Worm (Caenorhabditis elegans): ENCODE measurements around the gene Y7A5A.3.

Y7A5A.3 gene

DNA sequence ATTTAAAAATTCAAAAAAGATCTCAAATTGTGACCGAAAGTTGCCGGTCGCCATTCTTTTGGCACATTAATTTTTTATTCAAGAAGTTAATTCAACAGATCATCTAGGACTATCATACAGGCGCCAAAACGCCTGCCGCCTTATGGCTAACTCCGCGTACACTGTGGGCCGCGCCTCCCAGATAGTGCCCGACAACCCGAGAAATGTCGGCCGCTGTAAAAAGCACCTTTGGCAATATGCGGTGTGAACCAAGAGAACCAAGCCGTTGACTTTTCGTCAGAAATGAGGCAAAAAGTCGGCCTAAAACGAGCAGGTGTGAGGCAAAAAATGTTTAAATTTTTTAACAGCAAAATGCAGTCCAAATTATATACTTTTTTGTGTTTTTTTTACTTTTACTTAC is 25.2 kb downstream of the Y7A5A.3 start:
- no peak for TF ChIP-seq mep-1 (tag; optimal IDR thresholded peaks at IDR 0.05)
- TF ChIP-seq snpc-4 (tag; optimal IDR thresholded peaks at IDR 0.05): peak; percentile 25

DNA sequence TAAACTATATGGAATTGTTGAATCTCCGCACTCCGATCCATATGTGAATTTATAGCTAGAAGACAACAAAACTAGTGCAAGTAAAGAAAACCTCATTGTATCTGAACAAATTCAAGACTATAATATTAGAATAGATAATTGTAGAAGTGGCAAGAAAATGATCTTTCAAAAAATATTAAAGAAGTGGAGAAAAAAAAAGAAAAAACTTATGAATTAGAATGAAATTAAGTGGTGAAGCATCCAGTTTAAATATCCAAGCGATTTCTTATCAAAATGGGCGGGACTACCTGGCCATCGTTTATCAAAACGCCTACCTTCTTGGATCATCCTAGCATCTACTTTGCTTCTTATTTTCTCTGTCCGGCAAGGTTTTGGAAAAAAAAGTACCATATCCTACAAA is 27.3 kb downstream of the Y7A5A.3 start, which contains the start of gene wrt-4:
TSS of gene wrt-4 (minus strand) at position 101 of the 400 bp plus-strand sequence.
- TF ChIP-seq nhr-77 (tag; optimal IDR thresholded peaks at IDR 0.05) (no peak), nhr-11 (tag; optimal IDR thresholded peaks at IDR 0.05) (no peak), nhr-20 (tag; optimal IDR thresholded peaks at IDR 0.05) (no peak), mdl-1 (tag; optimal IDR thresholded peaks at IDR 0.05) (no peak), irx-1 (tag; optimal IDR thresholded peaks at IDR 0.05) (no peak), nhr-76 (tag; optimal IDR thresholded peaks at IDR 0.05) (no peak), nhr-12 (tag; optimal IDR thresholded peaks at IDR 0.05) (no peak), mef-2 (tag; optimal IDR thresholded peaks at IDR 0.05) (no peak), F16B12.6 (tag; optimal IDR thresholded peaks at IDR 0.05) (no peak), sox-4 (tag; optimal IDR thresholded peaks at IDR 0.05) (no peak), sptf-1 (tag; optimal IDR thresholded peaks at IDR 0.05) (no peak)

DNA sequence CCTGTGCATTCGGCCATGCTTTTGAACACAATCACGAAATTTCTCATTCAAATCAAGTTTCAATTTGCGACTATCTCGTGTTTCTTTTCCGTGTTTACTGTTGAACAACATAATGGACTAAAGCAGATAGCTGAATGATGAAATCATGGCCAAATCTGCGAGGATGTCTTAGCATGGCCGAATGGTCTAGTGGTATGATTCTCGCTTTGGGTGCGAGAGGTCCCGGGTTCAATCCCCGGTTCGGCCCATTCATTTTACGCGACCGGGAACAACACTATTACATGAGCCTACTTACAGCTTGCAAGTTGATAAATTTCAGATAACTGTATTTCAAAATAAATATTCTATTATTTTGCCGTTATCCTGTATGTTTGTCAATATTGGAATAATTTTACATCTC is 33.2 kb downstream of the Y7A5A.3 start:
- TF ChIP-seq ets-5 (GFP tag; IDR thresholded peaks at IDR 0.05) (no peak), rnt-1 (tag; optimal IDR thresholded peaks at IDR 0.05) (no peak), alr-1 (tag; optimal IDR thresholded peaks at IDR 0.05; ENCODE audit: borderline replicate concordance) (no peak), vab-15 (tag; optimal IDR thresholded peaks at IDR 0.05) (no peak), hlh-17 (GFP tag; optimal IDR thresholded peaks at IDR 0.05; ENCODE audit: borderline replicate concordance) (no peak), nhr-20 (tag; optimal IDR thresholded peaks at IDR 0.05) (no peak), ama-1 (optimal IDR thresholded peaks at IDR 0.05) (no peak), ceh-8 (GFP tag; optimal IDR thresholded peaks at IDR 0.05) (no peak), dsc-1 (tag; optimal IDR thresholded peaks at IDR 0.05) (no peak), nhr-237 (tag; optimal IDR thresholded peaks at IDR 0.05) (no peak), nhr-28 (tag; optimal IDR thresholded peaks at IDR 0.05) (no peak), ztf-4 (tag; optimal IDR thresholded peaks at IDR 0.05) (no peak), zag-1 (tag; optimal IDR thresholded peaks at IDR 0.05) (no peak), nhr-71 (tag; optimal IDR thresholded peaks at IDR 0.05) (no peak)

DNA sequence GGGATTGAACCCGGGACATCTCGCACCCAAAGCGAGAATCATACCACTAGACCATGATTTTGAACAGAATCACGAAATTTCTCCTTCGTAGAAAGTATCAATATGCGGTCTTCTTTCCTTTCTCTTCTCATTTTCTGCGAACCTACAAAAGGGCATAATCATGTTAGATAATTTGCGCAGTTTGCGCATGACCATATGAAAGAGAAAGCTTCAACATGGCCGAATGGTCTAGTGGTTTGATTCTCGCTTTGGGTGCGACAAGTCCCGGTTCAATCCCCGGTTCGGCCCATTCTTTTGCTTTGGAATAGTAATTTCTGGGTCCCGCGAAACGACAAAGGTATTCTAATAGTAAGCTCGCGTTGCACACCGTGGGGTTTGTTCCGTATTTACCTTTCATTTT is 36.7 kb downstream of the Y7A5A.3 start:
- TF ChIP-seq blmp-1 (tag; optimal IDR thresholded peaks at IDR 0.05) (peak; percentile 59), lin-15B (tag; optimal IDR thresholded peaks at IDR 0.05) (peak; percentile 27), lin-35 (GFP tag; optimal IDR thresholded peaks at IDR 0.05) (no peak)

DNA sequence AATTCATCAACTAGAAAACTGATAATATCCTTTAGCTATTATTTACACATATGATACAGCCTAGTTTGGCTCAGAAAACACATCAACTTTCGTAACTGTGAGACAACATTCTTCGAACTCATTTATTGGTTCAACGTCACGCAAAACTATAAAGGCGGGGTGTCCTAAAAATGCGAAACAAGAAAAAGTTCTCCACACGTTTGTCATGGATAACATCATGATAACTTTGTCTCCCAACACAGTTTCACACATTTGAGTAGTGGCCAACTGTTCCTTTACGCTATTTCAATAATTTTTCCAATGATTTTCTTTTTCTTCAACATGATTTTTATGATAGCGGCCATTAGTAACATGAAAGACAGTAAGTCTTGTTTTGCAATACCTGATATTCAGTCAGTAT is 37.8 kb downstream of the Y7A5A.3 start, which contains the start of gene srxa-9:
TSS of gene srxa-9 (plus strand) at position 301 of the 400 bp plus-strand sequence.
- TF ChIP-seq dpl-1 (GFP tag; optimal IDR thresholded peaks at IDR 0.05) (no peak), lin-15B (tag; optimal IDR thresholded peaks at IDR 0.05) (no peak), nhr-85 (tag) (no peak), fkh-4 (tag; optimal IDR thresholded peaks at IDR 0.05; ENCODE audit: borderline replicate concordance) (no peak), Y116A8C.19 (tag; optimal IDR thresholded peaks at IDR 0.05; ENCODE audit: borderline replicate concordance) (no peak), alr-1 (tag; optimal IDR thresholded peaks at IDR 0.05; ENCODE audit: borderline replicate concordance) (no peak), unc-62 (GFP tag; optimal IDR thresholded peaks at IDR 0.05) (no peak), C34B4.2 (tag; optimal IDR thresholded peaks at IDR 0.05) (no peak), nhr-237 (tag; optimal IDR thresholded peaks at IDR 0.05) (no peak), ets-5 (GFP tag; IDR thresholded peaks at IDR 0.05) (no peak), nhr-77 (tag; optimal IDR thresholded peaks at IDR 0.05) (no peak), ama-1 (optimal IDR thresholded peaks at IDR 0.05) (no peak)

DNA sequence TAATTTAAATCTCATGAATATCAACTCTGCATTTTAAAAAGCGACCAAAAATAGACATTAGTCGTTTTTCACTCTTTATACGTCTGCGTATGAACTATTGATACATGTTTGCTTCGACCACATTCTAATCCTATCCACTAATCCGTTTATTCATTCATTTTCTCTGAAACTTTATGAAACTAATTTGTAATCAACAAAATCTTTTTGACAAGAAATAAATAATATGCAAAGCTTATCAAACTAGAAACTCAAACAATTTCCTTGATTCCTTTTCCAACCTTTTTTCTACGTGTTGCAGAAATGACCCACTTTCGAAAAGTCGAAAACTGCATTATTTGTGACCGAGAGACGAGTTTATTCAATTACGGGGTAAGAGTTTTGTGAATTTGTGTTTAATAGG is 42.2 kb downstream of the Y7A5A.3 start, which contains the start of gene nhr-255:
TSS of gene nhr-255 (plus strand) at position 301 of the 400 bp plus-strand sequence.
- TF ChIP-seq lin-13 (GFP tag; optimal IDR thresholded peaks at IDR 0.05) (no peak), aha-1 (tag; optimal IDR thresholded peaks at IDR 0.05) (no peak), pag-3 (tag; optimal IDR thresholded peaks at IDR 0.05; ENCODE audit: borderline replicate concordance, insufficient read depth) (no peak), dsc-1 (tag; optimal IDR thresholded peaks at IDR 0.05) (peak; percentile 37), nhr-85 (tag) (no peak)

Measured in whole organism, L1 larva.